Fruit fly (Drosophila melanogaster): ENCODE data around the gene CG14419.

The CG14419 gene

dm6 chrX:2919742-2920141 lies 34.0 kb upstream of the CG14419 start, which contains the start of gene CG3588:
Gene CG3588, plus strand, starts transcription at chrX:2919770.
- TF ChIP-seq CG8119 (GFP tag; IDR thresholded peaks at IDR 0.05) (no peak), topi (GFP tag; optimal IDR thresholded peaks at IDR 0.05) (peak; percentile 40), CG4318 (GFP tag; optimal IDR thresholded peaks at IDR 0.05) (no peak), CG6808 (GFP tag; optimal IDR thresholded peaks at IDR 0.05) (no peak), Ets21C (GFP tag; optimal IDR thresholded peaks at IDR 0.05) (peak; percentile 22), fd85E (GFP tag; optimal IDR thresholded peaks at IDR 0.05) (no peak), Sox102F (GFP tag; optimal IDR thresholded peaks at IDR 0.05) (no peak), Smox (GFP tag; optimal IDR thresholded peaks at IDR 0.05) (no peak), lz (GFP tag; optimal IDR thresholded peaks at IDR 0.05) (peak; percentile 26), Eip93F (GFP tag; optimal IDR thresholded peaks at IDR 0.05) (no peak), salr (GFP tag; optimal IDR thresholded peaks at IDR 0.05) (no peak), CG11762 (GFP tag; optimal IDR thresholded peaks at IDR 0.05; ENCODE audit: insufficient read depth) (no peak), CG31627 (GFP tag; optimal IDR thresholded peaks at IDR 0.05) (peak; percentile 36), acj6 (GFP tag; optimal IDR thresholded peaks at IDR 0.05) (no peak), CG10669 (GFP tag; optimal IDR thresholded peaks at IDR 0.05) (no peak), CG6163 (GFP tag; IDR thresholded peaks at IDR 0.05) (no peak), Hr4 (GFP tag; optimal IDR thresholded peaks at IDR 0.05) (no peak), Ets96B (tag; optimal IDR thresholded peaks at IDR 0.05) (no peak), Gug (GFP tag; IDR thresholded peaks at IDR 0.05) (no peak), vri (GFP tag; optimal IDR thresholded peaks at IDR 0.05) (peak; percentile 4), Hr39 (GFP tag; optimal IDR thresholded peaks at IDR 0.05) (peak; percentile 40), svp (GFP tag) (peak; percentile 53), CG8319 (GFP tag; optimal IDR thresholded peaks at IDR 0.05) (no peak), Sox14 (GFP tag; optimal IDR thresholded peaks at IDR 0.05) (no peak), CG8632 (GFP tag; optimal IDR thresholded peaks at IDR 0.05) (no peak), fd59A (GFP tag; optimal IDR thresholded peaks at IDR 0.05) (no peak), Sox15 (GFP tag; optimal IDR thresholded peaks at IDR 0.05) (no peak), spab (GFP tag; optimal IDR thresholded peaks at IDR 0.05) (no peak), Met (GFP tag; optimal IDR thresholded peaks at IDR 0.05) (peak; percentile 3), CG3919 (GFP tag; optimal IDR thresholded peaks at IDR 0.05) (no peak), Lpt (GFP tag; optimal IDR thresholded peaks at IDR 0.05) (no peak), OdsH (GFP tag; optimal IDR thresholded peaks at IDR 0.05) (no peak), fkh (GFP tag; optimal IDR thresholded peaks at IDR 0.05) (no peak), Eip75B (GFP tag; optimal IDR thresholded peaks at IDR 0.05) (no peak), esn (GFP tag; optimal IDR thresholded peaks at IDR 0.05) (no peak), eg (GFP tag; IDR thresholded peaks at IDR 0.05) (0 out of 3 replicates have a peak, but pooled peaks have one; percentile 26), CG7368 (GFP tag; optimal IDR thresholded peaks at IDR 0.05) (no peak), pdm3 (GFP tag; optimal IDR thresholded peaks at IDR 0.05) (no peak), CG9139 (GFP tag; optimal IDR thresholded peaks at IDR 0.05) (no peak), CG11902 (GFP tag; optimal IDR thresholded peaks at IDR 0.05) (peak; percentile 3), CG32006 (GFP tag; optimal IDR thresholded peaks at IDR 0.05) (no peak), net (GFP tag; optimal IDR thresholded peaks at IDR 0.05) (no peak), dsx (GFP tag; optimal IDR thresholded peaks at IDR 0.05; ENCODE audit: poor library complexity, severe bottlenecking) (no peak), CG10631 (GFP tag; optimal IDR thresholded peaks at IDR 0.05) (no peak), cyc (GFP tag; optimal IDR thresholded peaks at IDR 0.05) (peak; percentile 25), CG15336 (GFP tag; IDR thresholded peaks at IDR 0.05) (no peak), CG16779 (tag; optimal IDR thresholded peaks at IDR 0.05) (no peak), ss (GFP tag; optimal IDR thresholded peaks at IDR 0.05) (no peak), dac (GFP tag; optimal IDR thresholded peaks at IDR 0.05) (no peak), Hr38 (GFP tag; optimal IDR thresholded peaks at IDR 0.05) (no peak), CG6276 (GFP tag; optimal IDR thresholded peaks at IDR 0.05) (no peak), CG3032 (tag; optimal IDR thresholded peaks at IDR 0.05) (no peak), CG6792 (GFP tag; optimal IDR thresholded peaks at IDR 0.05) (no peak)
